Fruit fly (Drosophila melanogaster): ENCODE results near the gene CG18301.

Gene CG18301

DNA sequence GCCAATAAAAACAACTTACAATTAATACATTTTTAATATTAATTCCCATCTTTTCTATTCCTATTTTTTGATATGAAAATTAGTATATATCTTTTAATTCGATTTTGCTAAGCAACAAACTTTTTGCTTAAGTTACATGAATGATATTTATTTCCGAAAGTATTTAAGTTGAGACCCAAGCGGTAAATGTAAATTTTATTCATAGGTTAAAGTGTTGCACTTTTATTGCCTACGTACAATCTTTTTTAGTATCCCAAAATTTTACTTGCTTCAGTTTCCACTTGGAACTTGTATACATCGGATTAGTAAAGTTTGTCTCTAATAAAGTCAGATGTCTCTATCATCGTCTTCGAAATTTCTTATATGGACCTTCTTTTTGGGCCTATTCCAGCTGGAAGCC, at the start of gene CG18301:
Gene CG18301, plus strand, starts transcription at position 301 of the 400 bp plus-strand sequence.
- TF ChIP-seq Ets21C (GFP tag; optimal IDR thresholded peaks at IDR 0.05) = no peak
- no peak for TF ChIP-seq spab (GFP tag; optimal IDR thresholded peaks at IDR 0.05)
- TF ChIP-seq CG15336 (GFP tag; IDR thresholded peaks at IDR 0.05) = no peak
- TF ChIP-seq Ets96B (tag; optimal IDR thresholded peaks at IDR 0.05) = no peak
- TF ChIP-seq Eip75B (GFP tag; optimal IDR thresholded peaks at IDR 0.05) = no peak
- TF ChIP-seq salr (GFP tag; optimal IDR thresholded peaks at IDR 0.05) = no peak
- no peak for TF ChIP-seq CG7368 (GFP tag; optimal IDR thresholded peaks at IDR 0.05)
- no peak for TF ChIP-seq CG3032 (tag; optimal IDR thresholded peaks at IDR 0.05)

DNA sequence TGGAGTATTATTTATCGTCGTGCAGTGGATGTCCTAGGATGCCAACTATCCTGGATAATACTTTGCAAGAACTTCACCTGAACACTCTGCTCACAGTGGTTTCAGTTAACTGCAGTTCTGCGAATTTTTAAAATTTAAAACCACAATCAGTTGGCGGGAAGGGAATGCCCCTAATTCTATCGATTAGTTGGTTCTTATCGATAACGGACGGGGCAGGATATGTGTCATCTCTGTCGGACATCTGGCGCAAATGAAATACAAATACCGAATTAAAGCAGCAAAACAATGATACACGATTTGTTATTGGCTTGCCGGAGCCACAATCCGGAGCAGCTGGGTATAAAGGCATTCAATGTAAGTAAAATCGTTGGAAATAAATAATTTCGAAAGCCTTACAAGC, 48.5 kb upstream of the CG18301 start, which contains the start of gene Grip75:
Gene Grip75, plus strand, starts transcription at position 223 of the 400 bp plus-strand sequence.
- TF ChIP-seq CG6792 (GFP tag; optimal IDR thresholded peaks at IDR 0.05) (no peak), acj6 (GFP tag; optimal IDR thresholded peaks at IDR 0.05) (no peak), CG7368 (GFP tag; optimal IDR thresholded peaks at IDR 0.05) (no peak), Eip78C (GFP tag) (no peak), CG1621 (tag; optimal IDR thresholded peaks at IDR 0.05) (no peak), Lpt (GFP tag; optimal IDR thresholded peaks at IDR 0.05) (no peak), CG9139 (GFP tag; optimal IDR thresholded peaks at IDR 0.05) (no peak), svp (GFP tag) (no peak)

DNA sequence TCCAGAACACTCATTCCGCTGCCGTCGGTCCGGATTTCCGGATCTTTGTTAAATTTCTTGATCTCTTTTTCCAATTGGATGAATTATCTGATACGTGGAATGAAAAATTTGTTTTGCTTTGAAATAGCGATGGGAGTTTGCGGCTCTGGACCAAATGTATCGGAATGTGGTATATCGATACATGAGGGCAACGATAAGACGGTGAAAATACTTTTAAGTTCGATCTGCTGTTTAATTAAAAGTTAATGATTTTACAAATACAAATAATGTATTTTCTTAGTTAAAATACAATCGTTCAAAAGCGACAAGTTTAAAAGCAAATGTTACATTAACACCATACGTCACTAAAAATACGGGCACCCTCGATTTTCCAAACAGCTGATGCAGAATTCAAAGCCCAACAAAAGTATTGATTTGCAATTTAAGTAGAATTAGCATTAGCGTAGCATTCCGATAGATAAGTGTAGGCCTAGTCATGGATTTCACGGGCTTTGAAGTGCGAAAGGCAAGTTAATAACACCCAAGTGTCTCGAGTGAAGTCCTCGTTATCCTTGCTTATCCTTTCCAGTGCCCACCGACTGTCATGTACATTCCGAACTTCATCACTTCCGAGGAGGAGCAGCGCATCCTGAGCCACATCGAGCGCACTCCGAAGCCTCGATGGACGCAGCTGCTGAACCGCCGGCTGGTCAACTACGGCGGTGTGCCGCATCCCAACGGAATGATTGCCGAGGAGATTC, 43.0 kb upstream of the CG18301 start, which contains the start of the genes Cog4 and CG6144:
Gene Cog4, minus strand, starts transcription at position 139 of the 740 bp plus-strand sequence.
Gene CG6144, plus strand, starts transcription at position 211 of the 740 bp plus-strand sequence.
- TF ChIP-seq Hr38 (GFP tag; optimal IDR thresholded peaks at IDR 0.05) (no peak), CG6808 (GFP tag; optimal IDR thresholded peaks at IDR 0.05) (no peak), fkh (GFP tag; optimal IDR thresholded peaks at IDR 0.05) (no peak), esn (GFP tag; optimal IDR thresholded peaks at IDR 0.05) (peak; percentile 45), Ets96B (tag; optimal IDR thresholded peaks at IDR 0.05) (no peak), CG11762 (GFP tag; optimal IDR thresholded peaks at IDR 0.05; ENCODE audit: insufficient read depth) (no peak), Eip93F (GFP tag; optimal IDR thresholded peaks at IDR 0.05) (peak; percentile 47), CG3032 (tag; optimal IDR thresholded peaks at IDR 0.05) (no peak), lz (GFP tag; optimal IDR thresholded peaks at IDR 0.05) (peak; percentile 70), pdm3 (GFP tag; optimal IDR thresholded peaks at IDR 0.05) (no peak)

DNA sequence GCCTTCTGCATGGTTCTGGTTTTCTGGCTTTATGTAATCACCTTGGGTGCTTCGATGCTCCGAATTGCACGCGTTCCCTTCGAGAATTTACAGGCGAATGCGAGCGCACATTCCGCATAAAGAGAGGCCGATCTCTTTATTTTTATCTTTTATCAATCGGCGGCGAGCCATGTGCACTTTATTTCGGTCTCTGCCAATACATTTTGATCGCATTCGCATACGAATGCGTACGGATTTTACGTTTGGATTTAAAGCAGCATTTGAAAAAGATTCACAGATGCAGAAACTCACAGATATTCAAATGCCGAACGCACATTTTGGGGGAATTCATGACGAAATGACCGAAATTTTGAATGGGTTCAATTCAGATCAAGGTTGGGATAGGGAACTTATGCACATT, 40.3 kb upstream of the CG18301 start, which contains the start of gene CG13144:
Gene CG13144, minus strand, starts transcription at position 101 of the 400 bp plus-strand sequence.
- TF ChIP-seq CG11762 (GFP tag; optimal IDR thresholded peaks at IDR 0.05; ENCODE audit: insufficient read depth) = no peak
- TF ChIP-seq Gug (GFP tag; IDR thresholded peaks at IDR 0.05) = no peak
- no peak for TF ChIP-seq CG10669 (GFP tag; optimal IDR thresholded peaks at IDR 0.05)
- TF ChIP-seq Blimp-1 (GFP tag; optimal IDR thresholded peaks at IDR 0.05) = no peak
- TF ChIP-seq topi (GFP tag; optimal IDR thresholded peaks at IDR 0.05) = no peak

DNA sequence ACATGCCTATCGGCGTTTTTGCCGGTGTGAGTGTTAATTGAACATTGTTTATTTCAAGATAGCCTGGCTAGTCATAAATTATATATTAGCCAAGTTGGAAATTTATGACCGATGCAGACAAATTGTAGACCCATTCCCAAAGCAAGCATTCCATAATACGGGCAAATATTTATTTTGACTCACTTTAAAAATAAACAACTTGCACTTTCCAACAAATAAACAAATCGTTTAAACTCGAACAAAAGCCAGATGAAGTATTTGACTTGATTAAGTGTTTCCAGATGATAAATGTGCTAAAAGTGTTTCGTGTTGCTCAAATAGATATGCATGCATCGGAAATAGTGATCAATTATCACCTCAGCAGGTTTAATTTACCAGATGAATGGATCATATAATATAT, 36.1 kb upstream of the CG18301 start:
- TF ChIP-seq fkh (GFP tag; optimal IDR thresholded peaks at IDR 0.05) (peak; percentile 57), spab (GFP tag; optimal IDR thresholded peaks at IDR 0.05) (no peak)

DNA sequence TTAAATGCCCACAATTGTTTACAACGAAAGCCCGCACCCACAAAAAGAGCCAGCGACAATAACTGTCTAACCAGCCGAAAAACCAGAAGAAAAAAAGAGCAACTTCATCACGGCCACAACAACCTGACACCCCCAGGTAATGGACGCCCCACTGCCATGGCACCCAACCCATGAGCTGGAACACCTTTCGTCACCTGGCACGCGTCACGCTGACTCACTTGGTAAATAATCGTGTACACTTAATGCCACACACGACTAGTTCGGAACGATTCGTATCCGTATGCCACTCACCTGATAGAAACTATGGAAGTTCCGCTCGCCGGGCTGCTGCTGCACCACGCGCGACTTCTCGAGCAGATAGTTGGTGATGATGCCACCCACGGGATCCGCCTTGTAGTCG, 35.3 kb upstream of the CG18301 start:
- TF ChIP-seq fkh (GFP tag; optimal IDR thresholded peaks at IDR 0.05) (peak; percentile 51), ss (GFP tag; optimal IDR thresholded peaks at IDR 0.05) (no peak)
